Worm (Caenorhabditis elegans) whole organism, L4 larva: ENCODE data around the gene F13B6.2.

Source experiments
- T20F7.1 ChIP-seq: fragments of 200-800 bp; sonication (Bioruptor generic); optimal IDR thresholded peaks from 2 replicates; lab custom pipeline; 2018; ENCODE audit warnings: mild to moderate bottlenecking, missing genetic modification characterization, missing compliant biosample characterization
- lin-13 ChIP-seq: fragments of 150-350 bp; optimal IDR thresholded peaks from 2 replicates; lab custom pipeline; 2014; ENCODE audit warnings: missing biosample characterization, missing genetic modification reagents, missing genetic modification characterization

ce11 chrIV:7499302-7499701 is 39.2 kb upstream of the F13B6.2 start:
- TF ChIP-seq lin-13 (GFP tag; lab: Kevin White, UChicago) (no peak), T20F7.1 (GFP tag; lab: Kevin White, UChicago) (no peak)
